Worm (Caenorhabditis elegans): Measurements from ENCODE around the gene nhr-7.

Gene nhr-7

ce11 chrIV:11257476-11257875, 13.7 kb downstream of the nhr-7 start:
- TF ChIP-seq mdt-29 (GFP tag; IDR thresholded peaks at IDR 0.05) (no peak), nhr-28 (tag; optimal IDR thresholded peaks at IDR 0.05) (peak; percentile 65), F26F4.8 (GFP tag; conservative IDR thresholded peaks at IDR 0.05) (no peak), mxl-3 (GFP tag; optimal IDR thresholded peaks at IDR 0.05) (no peak), ceh-82 (tag; optimal IDR thresholded peaks at IDR 0.05) (no peak), nhr-41 (GFP tag; IDR thresholded peaks at IDR 0.05) (no peak), lin-13 (GFP tag; optimal IDR thresholded peaks at IDR 0.05) (no peak), ces-1 (GFP tag; optimal IDR thresholded peaks at IDR 0.05) (no peak), snpc-1.2 (GFP tag; IDR thresholded peaks at IDR 0.05) (no peak), mep-1 (tag; optimal IDR thresholded peaks at IDR 0.05) (no peak), nhr-10 (tag; optimal IDR thresholded peaks at IDR 0.05) (no peak), nhr-6 (tag; optimal IDR thresholded peaks at IDR 0.05) (no peak), dve-1 (tag; optimal IDR thresholded peaks at IDR 0.05; ENCODE audit: insufficient read depth) (peak; percentile 45), zfp-2 (tag; optimal IDR thresholded peaks at IDR 0.05) (no peak), egl-27 (tag; optimal IDR thresholded peaks at IDR 0.05) (no peak), gei-8 (GFP tag; optimal IDR thresholded peaks at IDR 0.05) (no peak), R02D3.7 (tag; optimal IDR thresholded peaks at IDR 0.05) (no peak), ceh-62 (tag; optimal IDR thresholded peaks at IDR 0.05) (no peak), nhr-111 (GFP tag; optimal IDR thresholded peaks at IDR 0.05) (no peak), ceh-32 (tag; optimal IDR thresholded peaks at IDR 0.05; ENCODE audit: poor library complexity) (no peak), madf-9 (GFP tag; conservative IDR thresholded peaks at IDR 0.05) (no peak), daf-8 (GFP tag; IDR thresholded peaks at IDR 0.05) (no peak), nhr-102 (tag; optimal IDR thresholded peaks at IDR 0.05) (no peak), dmd-9 (GFP tag; IDR thresholded peaks at IDR 0.05) (no peak), ZK337.2 (GFP tag; IDR thresholded peaks at IDR 0.05) (no peak), lin-1 (GFP tag; IDR thresholded peaks at IDR 0.05) (0 out of 2 replicates have a peak, but pooled peaks have one; percentile 28), vab-7 (GFP tag; IDR thresholded peaks at IDR 0.05) (no peak), unc-39 (tag; optimal IDR thresholded peaks at IDR 0.05) (no peak), lir-3 (tag; optimal IDR thresholded peaks at IDR 0.05) (no peak), lim-7 (GFP tag; IDR thresholded peaks at IDR 0.05) (no peak), nhr-77 (tag; optimal IDR thresholded peaks at IDR 0.05) (peak; percentile 42), hmg-1.1 (GFP tag; IDR thresholded peaks at IDR 0.05) (no peak), Y48G9A.11 (GFP tag; IDR thresholded peaks at IDR 0.05) (no peak), F10B5.3 (tag; optimal IDR thresholded peaks at IDR 0.05) (no peak), sdz-12 (GFP tag; optimal IDR thresholded peaks at IDR 0.05) (no peak), madf-5 (GFP tag; IDR thresholded peaks at IDR 0.05) (no peak), fkh-10 (GFP tag; optimal IDR thresholded peaks at IDR 0.05) (no peak), spr-3 (GFP tag; optimal IDR thresholded peaks at IDR 0.05) (no peak), lsy-2 (tag; optimal IDR thresholded peaks at IDR 0.05) (no peak), D1046.2 (GFP tag; IDR thresholded peaks at IDR 0.05) (no peak), zfp-3 (GFP tag; conservative IDR thresholded peaks at IDR 0.05) (no peak), zip-11 (GFP tag; IDR thresholded peaks at IDR 0.05) (no peak), mdl-1 (tag; optimal IDR thresholded peaks at IDR 0.05) (no peak), dpl-1 (GFP tag; optimal IDR thresholded peaks at IDR 0.05) (no peak), hlh-30 (tag; optimal IDR thresholded peaks at IDR 0.05; ENCODE audit: insufficient read depth) (no peak), daf-19 (GFP tag; conservative IDR thresholded peaks at IDR 0.05) (no peak), hlh-11 (tag; optimal IDR thresholded peaks at IDR 0.05) (peak; percentile 52), duxl-1 (tag; optimal IDR thresholded peaks at IDR 0.05; ENCODE audit: poor library complexity) (no peak), lin-29 (GFP tag; IDR thresholded peaks at IDR 0.05) (no peak), mes-2 (tag; optimal IDR thresholded peaks at IDR 0.05; ENCODE audit: poor library complexity, severe bottlenecking) (no peak), php-3 (GFP tag; IDR thresholded peaks at IDR 0.05) (0 out of 2 replicates have a peak, but pooled peaks have one; percentile 19), aha-1 (tag) (no peak)
